Fruit fly (Drosophila melanogaster) whole organism, embryonic: ENCODE data around the gene CG2691.
A peak's percentile ranks its signal among the peaks of the same experiment; 100 is the strongest.

Experiments
- Ada2b ChIP-seq: fragments of 200-800 bp; sonication (Bioruptor generic); IDR thresholded peaks from 2 replicates; pipeline ENCODE4 v1.3.6; 2022; ENCODE audit warnings: missing biosample characterization, missing genetic modification characterization
- C15 ChIP-seq: fragments of 200-800 bp; sonication (Bioruptor generic); IDR thresholded peaks from 3 replicates; pipeline ENCODE4 v1.3.6; 2022; ENCODE audit warnings: missing biosample characterization, missing genetic modification characterization
- CG10431 ChIP-seq: fragments of 200-800 bp; sonication (Bioruptor generic); optimal IDR thresholded peaks from 3 replicates; lab custom pipeline; 2018; ENCODE audit warnings: missing biosample characterization, mild to moderate bottlenecking, missing genetic modification characterization
- CG11085 ChIP-seq: fragments of 200-800 bp; sonication (Bioruptor generic); IDR thresholded peaks from 2 replicates; pipeline ENCODE4 v1.3.6; 2022; ENCODE audit warnings: missing biosample characterization, missing genetic modification characterization
- CG11093 ChIP-seq: fragments of 200-800 bp; sonication (Bioruptor generic); IDR thresholded peaks from 3 replicates; pipeline ENCODE4 v1.3.6; 2022; ENCODE audit warnings: missing biosample characterization, missing genetic modification characterization
- CG1233 ChIP-seq: fragments of 200-800 bp; sonication (Bioruptor generic); optimal IDR thresholded peaks from 4 replicates; lab custom pipeline; 2018; ENCODE audit warnings: missing biosample characterization, mild to moderate bottlenecking, missing genetic modification characterization
- CG15479 ChIP-seq: fragments of 200-800 bp; sonication (Bioruptor generic); optimal IDR thresholded peaks from 3 replicates; lab custom pipeline; 2019; ENCODE audit warnings: missing biosample characterization, mild to moderate bottlenecking, missing genetic modification characterization, moderate library complexity
- CG18599 ChIP-seq: fragments of 200-800 bp; sonication (Bioruptor generic); optimal IDR thresholded peaks from 3 replicates; lab custom pipeline; 2017; ENCODE audit warnings: missing biosample characterization, missing genetic modification characterization, mild to moderate bottlenecking, moderate library complexity, missing genetic modification reagents
- CG18619 ChIP-seq: fragments of 200-800 bp; sonication (Bioruptor generic); optimal IDR thresholded peaks from 3 replicates; lab custom pipeline; 2017; ENCODE audit warnings: missing biosample characterization, mild to moderate bottlenecking, missing genetic modification characterization
- CG2129 ChIP-seq: fragments of 200-800 bp; sonication (Bioruptor generic); IDR thresholded peaks from 2 replicates; pipeline ENCODE4 v1.3.6; 2022; ENCODE audit warnings: missing biosample characterization, missing genetic modification characterization; ENCODE audit not compliant: partially characterized antibody
- CG2202 ChIP-seq: fragments of 200-800 bp; sonication (Bioruptor generic); optimal IDR thresholded peaks from 2 replicates; lab custom pipeline; 2018; ENCODE audit warnings: missing biosample characterization, mild to moderate bottlenecking, missing genetic modification characterization
- CG30403 ChIP-seq: fragments of 200-800 bp; sonication (Bioruptor generic); optimal IDR thresholded peaks from 3 replicates; lab custom pipeline; 2016; ENCODE audit warnings: missing biosample characterization, missing genetic modification characterization
- CG3065 ChIP-seq: fragments of 200-800 bp; sonication (Bioruptor generic); optimal IDR thresholded peaks from 2 replicates; lab custom pipeline; 2016; ENCODE audit warnings: missing biosample characterization, missing genetic modification characterization
- CG3847 ChIP-seq: fragments of 200-800 bp; sonication (Bioruptor generic); IDR thresholded peaks from 2 replicates; pipeline ENCODE4 v1.3.6; 2022; ENCODE audit warnings: missing biosample characterization, missing genetic modification characterization
- CG3995 ChIP-seq: fragments of 200-800 bp; sonication (Bioruptor generic); optimal IDR thresholded peaks from 3 replicates; lab custom pipeline; 2016; ENCODE audit warnings: missing biosample characterization, missing genetic modification characterization
- CG4820 ChIP-seq: fragments of 200-800 bp; sonication (Bioruptor generic); optimal IDR thresholded peaks from 3 replicates; lab custom pipeline; 2016; ENCODE audit warnings: missing biosample characterization, missing genetic modification characterization
- CG6791 ChIP-seq: fragments of 200-800 bp; sonication (Bioruptor generic); IDR thresholded peaks from 3 replicates; pipeline ENCODE4 v1.3.6; 2022; ENCODE audit warnings: missing biosample characterization, missing genetic modification characterization; ENCODE audit not compliant: partially characterized antibody
- CG6854 ChIP-seq: fragments of 200-800 bp; sonication (Bioruptor generic); optimal IDR thresholded peaks from 3 replicates; lab custom pipeline; 2017; ENCODE audit warnings: missing biosample characterization, mild to moderate bottlenecking, missing genetic modification characterization
- CG7556 ChIP-seq: fragments of 200-800 bp; sonication (Bioruptor generic); optimal IDR thresholded peaks from 2 replicates; lab custom pipeline; 2017; ENCODE audit warnings: missing biosample characterization, mild to moderate bottlenecking, missing genetic modification characterization
- CG8290 ChIP-seq, 3 experiments: fragments of 200-800 bp; sonication (Bioruptor generic); optimal IDR thresholded peaks; 2 replicates each; lab custom pipeline; 2016 to 2019; ENCODE audit warnings: missing biosample characterization in 3 of 3, missing genetic modification characterization in 3 of 3, mild to moderate bottlenecking in 2 of 3, moderate library complexity in 1 of 3
- CG9609 ChIP-seq: fragments of 200-800 bp; sonication (Bioruptor generic); optimal IDR thresholded peaks from 3 replicates; lab custom pipeline; 2016; ENCODE audit warnings: missing biosample characterization, missing genetic modification characterization
- Dfd ChIP-seq, 2 experiments: fragments of >200 bp; optimal IDR thresholded peaks; 2 replicates each; lab custom pipeline; 2017; ENCODE audit warnings: missing biosample characterization in 2 of 2, missing genetic modification characterization in 2 of 2
- Drgx ChIP-seq: fragments of 200-800 bp; sonication (Bioruptor generic); IDR thresholded peaks from 2 replicates; pipeline ENCODE4 v1.3.6; 2022; ENCODE audit warnings: missing biosample characterization, missing genetic modification characterization
- Elba2 ChIP-seq: fragments of 200-800 bp; sonication (Bioruptor generic); optimal IDR thresholded peaks from 3 replicates; lab custom pipeline; 2016; ENCODE audit warnings: missing biosample characterization, missing genetic modification characterization
- H15 ChIP-seq: fragments of 200-800 bp; sonication (Bioruptor generic); IDR thresholded peaks from 3 replicates; pipeline ENCODE4 v1.3.6; 2022; ENCODE audit warnings: missing biosample characterization, missing genetic modification characterization
- Kr ChIP-seq: fragments of 200-800 bp; sonication (Bioruptor generic); optimal IDR thresholded peaks from 2 replicates; lab custom pipeline; 2017; ENCODE audit warnings: missing biosample characterization, mild to moderate bottlenecking, missing genetic modification characterization
- Med ChIP-seq: fragments of 200-800 bp; sonication (Bioruptor generic); peaks from one replicate; lab custom pipeline; 2016; ENCODE audit warnings: missing biosample characterization, missing genetic modification characterization, mild to moderate bottlenecking, inconsistent platforms, moderate library complexity
- Meics ChIP-seq: fragments of 200-800 bp; sonication (Bioruptor generic); optimal IDR thresholded peaks from 2 replicates; lab custom pipeline; 2017; ENCODE audit warnings: missing biosample characterization, mild to moderate bottlenecking, missing genetic modification characterization
- Poxn ChIP-seq: fragments of 200-800 bp; sonication (Bioruptor generic); IDR thresholded peaks from 2 replicates; pipeline ENCODE4 v1.3.6; 2022; ENCODE audit warnings: missing biosample characterization, missing genetic modification characterization
- Tbp ChIP-seq: fragments of >200 bp; optimal IDR thresholded peaks from 2 replicates; lab custom pipeline; 2018; ENCODE audit warnings: missing biosample characterization, missing genetic modification characterization
- Vsx1 ChIP-seq: fragments of 200-800 bp; sonication (Bioruptor generic); optimal IDR thresholded peaks from 2 replicates; lab custom pipeline; 2017; ENCODE audit warnings: missing biosample characterization, mild to moderate bottlenecking, missing genetic modification characterization, missing genetic modification reagents
- ac ChIP-seq: fragments of 200-800 bp; sonication (Bioruptor generic); optimal IDR thresholded peaks from 3 replicates; lab custom pipeline; 2017; ENCODE audit warnings: missing biosample characterization, mild to moderate bottlenecking, missing genetic modification characterization
- crc ChIP-seq: fragments of 200-800 bp; sonication (Bioruptor generic); optimal IDR thresholded peaks from 2 replicates; lab custom pipeline; 2016; ENCODE audit warnings: missing biosample characterization, missing genetic modification characterization
- cwo ChIP-seq: fragments of 200-800 bp; sonication (Bioruptor generic); optimal IDR thresholded peaks from 3 replicates; lab custom pipeline; 2017; ENCODE audit warnings: missing biosample characterization, missing genetic modification characterization, mild to moderate bottlenecking, moderate library complexity, missing genetic modification reagents
- fu2 ChIP-seq: fragments of 200-800 bp; sonication (Bioruptor generic); optimal IDR thresholded peaks from 2 replicates; lab custom pipeline; 2016; ENCODE audit warnings: missing biosample characterization, missing genetic modification characterization
- grau ChIP-seq: fragments of 200-800 bp; optimal IDR thresholded peaks from 3 replicates; lab custom pipeline; 2019; ENCODE audit warnings: missing biosample characterization, mild to moderate bottlenecking, missing genetic modification characterization, moderate library complexity
- gt ChIP-seq: fragments of 200-800 bp; sonication (Bioruptor generic); IDR thresholded peaks from 2 replicates; pipeline ENCODE4 v1.3.6; 2022; ENCODE audit warnings: missing biosample characterization, missing genetic modification characterization
- jigr1 ChIP-seq: fragments of 200-800 bp; sonication (Bioruptor generic); IDR thresholded peaks from 3 replicates; pipeline ENCODE4 v1.3.6; 2022; ENCODE audit warnings: missing biosample characterization, missing genetic modification characterization
- nom ChIP-seq: fragments of 200-800 bp; sonication (Bioruptor generic); optimal IDR thresholded peaks from 2 replicates; lab custom pipeline; 2017; ENCODE audit warnings: missing biosample characterization, missing genetic modification characterization, mild to moderate bottlenecking, moderate library complexity, missing genetic modification reagents
- peb ChIP-seq: fragments of 200-800 bp; sonication (Bioruptor generic); IDR thresholded peaks from 2 replicates; pipeline ENCODE4 v1.3.6; 2022; ENCODE audit warnings: missing biosample characterization, missing genetic modification characterization
- ro ChIP-seq: fragments of 200-800 bp; sonication (Bioruptor generic); IDR thresholded peaks from 2 replicates; pipeline ENCODE4 v1.3.6; 2022; ENCODE audit warnings: missing biosample characterization, missing genetic modification characterization
- run ChIP-seq: fragments of 200-800 bp; sonication (Bioruptor generic); optimal IDR thresholded peaks from 3 replicates; lab custom pipeline; 2018; ENCODE audit warnings: missing biosample characterization, mild to moderate bottlenecking, missing genetic modification characterization
- slp2 ChIP-seq: fragments of 200-800 bp; sonication (Bioruptor generic); optimal IDR thresholded peaks from 2 replicates; lab custom pipeline; 2016; ENCODE audit warnings: missing biosample characterization, missing genetic modification characterization
- so ChIP-seq: fragments of 200-800 bp; sonication (Bioruptor generic); IDR thresholded peaks from 3 replicates; pipeline ENCODE4 v1.3.6; 2022; ENCODE audit warnings: missing biosample characterization, missing genetic modification characterization
- sug ChIP-seq: fragments of 200-800 bp; optimal IDR thresholded peaks from 2 replicates; lab custom pipeline; 2019; ENCODE audit warnings: missing biosample characterization, mild to moderate bottlenecking, missing genetic modification characterization, moderate library complexity
- tio ChIP-seq: fragments of 200-800 bp; sonication (Bioruptor generic); optimal IDR thresholded peaks from 2 replicates; lab custom pipeline; 2017; ENCODE audit warnings: missing biosample characterization, missing genetic modification characterization, inconsistent platforms
- tll ChIP-seq, 2 experiments: fragments of 200-800 bp in 1 of 2; fragments of >200 bp in 1 of 2; sonication (Bioruptor generic) in 1 of 2; optimal IDR thresholded peaks; 2 replicates each; lab custom pipeline; 2017 to 2019; ENCODE audit warnings: missing biosample characterization in 2 of 2, missing genetic modification characterization in 2 of 2, mild to moderate bottlenecking in 1 of 2, moderate library complexity in 1 of 2
- vfl ChIP-seq: fragments of 200-800 bp; sonication (Bioruptor generic); optimal IDR thresholded peaks from 2 replicates; lab custom pipeline; 2016; ENCODE audit warnings: missing biosample characterization, missing genetic modification characterization
- yki ChIP-seq: fragments of >200 bp; optimal IDR thresholded peaks from 3 replicates; lab custom pipeline; 2018

Gene CG2691

DNA sequence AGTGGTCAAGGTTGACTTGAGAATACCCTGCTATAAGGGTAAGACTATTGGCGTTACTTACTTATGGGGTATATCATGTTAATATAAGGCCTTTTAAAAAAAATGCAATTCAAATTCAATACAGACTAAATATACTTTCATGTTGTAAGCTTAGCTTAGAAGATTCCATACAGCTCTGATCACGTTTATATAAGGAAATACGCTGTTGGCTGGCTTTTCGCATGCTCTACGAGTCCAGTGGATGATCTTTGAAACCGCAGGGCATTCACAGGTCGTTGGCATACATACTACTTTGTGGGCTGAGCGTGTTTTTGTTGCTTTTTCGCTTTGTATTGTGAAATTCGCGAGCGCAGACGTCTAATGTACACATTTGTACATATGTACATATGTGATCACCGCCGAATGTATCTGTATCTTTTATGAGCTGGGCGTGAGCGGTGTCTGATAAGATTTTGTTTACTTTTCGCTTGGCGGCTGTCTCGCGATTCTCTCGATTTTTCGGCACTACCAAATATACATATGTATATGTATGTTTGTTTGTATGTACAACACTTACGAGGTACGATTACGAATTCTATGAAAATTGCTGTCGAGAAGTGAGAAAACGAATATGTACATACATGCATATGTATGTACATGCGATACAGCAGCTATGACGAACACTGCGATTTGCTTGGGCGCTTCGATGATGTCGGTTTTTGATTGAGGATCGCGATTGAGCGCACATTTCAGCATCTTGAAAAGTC lies 10.2 kb upstream of the CG2691 start (continued):
- TF ChIP-seq Vsx1 (GFP tag; lab: Kevin White, UChicago): peak; percentile 25
- TF ChIP-seq jigr1: no peak
- TF ChIP-seq CG2202: no peak
- no peak for TF ChIP-seq Dfd (GFP tag; optimal IDR thresholded peaks at IDR 0.05; lab: Kevin White, UChicago)
- TF ChIP-seq peb (GFP tag; lab: Robert Waterston, UW): no peak
- no peak for TF ChIP-seq CG6791 (GFP tag; lab: Robert Waterston, UW)
- peak; percentile 17 for TF ChIP-seq CG6854 (GFP tag; lab: Kevin White, UChicago)
- peak; percentile 32 for TF ChIP-seq CG18619 (GFP tag; lab: Kevin White, UChicago)
- TF ChIP-seq Poxn (GFP tag; lab: Robert Waterston, UW): no peak
- no peak for TF ChIP-seq gt (GFP tag; lab: Robert Waterston, UW)
- TF ChIP-seq sug (tag; lab: Kevin White, UChicago): peak; percentile 63
- no peak for TF ChIP-seq run (tag; lab: Kevin White, UChicago)
- TF ChIP-seq yki (lab: Kevin White, UChicago): no peak
- peak; percentile 14 for TF ChIP-seq CG9609 (GFP tag; lab: Kevin White, UChicago)
- TF ChIP-seq Drgx: 0 out of 2 replicates have a peak, but pooled peaks have one; percentile 17
- TF ChIP-seq CG3995 (GFP tag; lab: Kevin White, UChicago): no peak
- peak; percentile 20 for TF ChIP-seq fu2 (GFP tag; lab: Kevin White, UChicago)
- no peak for TF ChIP-seq Ada2b (GFP tag; lab: Robert Waterston, UW)
- no peak for TF ChIP-seq CG2129 (GFP tag; lab: Robert Waterston, UW)
- TF ChIP-seq CG3065 (GFP tag; lab: Kevin White, UChicago): no peak
- TF ChIP-seq tio (GFP tag; lab: Kevin White, UChicago): no peak
- no peak for TF ChIP-seq Tbp (GFP tag; lab: Kevin White, UChicago)
- TF ChIP-seq vfl (GFP tag; lab: Kevin White, UChicago): no peak
- no peak for TF ChIP-seq ro (GFP tag; lab: Robert Waterston, UW)
- TF ChIP-seq CG30403 (GFP tag; lab: Kevin White, UChicago): peak; percentile 56
- TF ChIP-seq C15 (GFP tag; lab: Robert Waterston, UW): no peak

- TF ChIP-seq CG7556 (GFP tag; lab: Kevin White, UChicago) (peak; percentile 11), H15 (GFP tag; lab: Robert Waterston, UW) (no peak), CG10431 (GFP tag; lab: Kevin White, UChicago) (no peak), crc (GFP tag; lab: Kevin White, UChicago) (peak; percentile 1), so (GFP tag; lab: Robert Waterston, UW) (peak; percentile 27; the same call in 1 of the 3 replicates), grau (tag; lab: Kevin White, UChicago) (peak; percentile 4), CG3847 (GFP tag; lab: Robert Waterston, UW) (no peak), nom (GFP tag; lab: Kevin White, UChicago) (no peak), Meics (GFP tag; lab: Kevin White, UChicago) (peak; percentile 24), tll (GFP tag; optimal IDR thresholded peaks at IDR 0.05; lab: Kevin White, UChicago) (peak in 1 of 2 experiments; percentile 21), cwo (GFP tag; lab: Kevin White, UChicago) (peak; percentile 81), CG1233 (GFP tag; lab: Kevin White, UChicago) (peak; percentile 35), Elba2 (GFP tag; lab: Kevin White, UChicago) (no peak), Kr (GFP tag; lab: Kevin White, UChicago) (peak; percentile 46), CG11085 (GFP tag; lab: Robert Waterston, UW) (no peak), CG11093 (GFP tag; lab: Robert Waterston, UW) (no peak), ac (GFP tag; lab: Kevin White, UChicago) (no peak), Med (GFP tag; lab: Kevin White, UChicago) (peak; percentile 64), CG4820 (no peak), slp2 (GFP tag; lab: Kevin White, UChicago) (no peak), CG15479 (GFP tag; lab: Kevin White, UChicago) (peak; percentile 59), CG8290 (GFP tag; optimal IDR thresholded peaks at IDR 0.05; lab: Kevin White, UChicago) (peak; percentile 26), CG8290 (tag; optimal IDR thresholded peaks at IDR 0.05; lab: Kevin White, UChicago) (no peak), CG18599 (peak; percentile 4)
These were observed 9.2 kb upstream of the CG2691 start for dm6 chrX:13633298-13633891.
